Worm (Caenorhabditis elegans) whole organism, L4 larva: ENCODE results near the gene bli-2.

Source experiments
- ces-1 ChIP-seq: fragments of 150-350 bp; sonication (generic microtip); optimal IDR thresholded peaks from 4 replicates; lab custom pipeline; 2014; ENCODE audit warnings: missing biosample characterization, missing genetic modification reagents, missing genetic modification characterization
- pha-4 ChIP-seq, 2 experiments: fragments of 150-350 bp in 1 of 2; fragments of 200-800 bp in 1 of 2; sonication (Bioruptor generic) in 1 of 2; IDR thresholded peaks in 1 of 2; optimal IDR thresholded peaks in 1 of 2; 2 replicates each; pipeline versions ENCODE4 v1.3.6 to Lab custom; 2014 to 2022; ENCODE audit warnings: missing genetic modification characterization in 2 of 2, missing genetic modification reagents in 2 of 2, missing biosample characterization in 1 of 2, missing compliant biosample characterization in 1 of 2

DNA sequence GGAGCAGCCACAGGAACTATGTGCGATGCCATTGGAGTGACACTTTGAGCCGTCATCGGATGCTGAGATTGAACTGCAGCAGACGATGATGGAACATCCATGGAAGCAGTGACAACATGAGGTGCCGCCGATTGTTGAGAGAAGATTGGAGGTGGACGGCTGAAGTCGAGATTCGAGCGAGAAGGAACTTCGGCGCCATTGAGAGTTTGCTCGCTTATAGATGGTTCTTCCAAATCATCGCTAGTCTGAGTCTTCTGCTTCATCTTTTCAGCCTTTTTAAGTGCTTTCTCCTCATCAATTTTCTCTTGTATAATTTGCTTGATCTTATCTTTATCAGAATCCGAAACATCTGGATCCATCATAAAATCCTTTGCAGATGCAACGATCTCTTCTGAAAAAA is 10.1 kb downstream of the bli-2 start:
- TF ChIP-seq pha-4 (GFP tag; IDR thresholded peaks at IDR 0.05; lab: Robert Waterston, UW) (no peak), pha-4 (tag; optimal IDR thresholded peaks at IDR 0.05; lab: Kevin White, UChicago) (no peak), ces-1 (GFP tag; lab: Kevin White, UChicago) (no peak)
